Worm (Caenorhabditis elegans): ENCODE measurements around the gene Y54E2A.4.
"Not testable (repeated sequence)": the region's sequence is repeated elsewhere in the genome, so short reads cannot be mapped to it uniquely, and the experiment has no call there.

The Y54E2A.4 gene

ce11 chrII:14801086-14801531 is 46.7 kb downstream of the Y54E2A.4 start (continued):
- TF ChIP-seq lsl-1 (GFP tag; optimal IDR thresholded peaks at IDR 0.05): peak; percentile 87
- TF ChIP-seq snpc-4 (GFP tag; optimal IDR thresholded peaks at IDR 0.05): peak; percentile 95
- peak; percentile 94 to 98 (median 98) for TF ChIP-seq snpc-4 (tag; optimal IDR thresholded peaks at IDR 0.05)
- no peak for TF ChIP-seq F10E7.11 (tag; optimal IDR thresholded peaks at IDR 0.05)
- no peak for TF ChIP-seq Y79H2A.3 (GFP tag; conservative IDR thresholded peaks at IDR 0.05)
- TF ChIP-seq attf-6 (GFP tag; IDR thresholded peaks at IDR 0.05): no peak
- peak; percentile 70; the same call in 1 of the 2 replicates for TF ChIP-seq egl-18 (GFP tag; IDR thresholded peaks at IDR 0.05)
- TF ChIP-seq ztf-3 (GFP tag; optimal IDR thresholded peaks at IDR 0.05): no peak
- no peak for TF ChIP-seq nhr-27 (tag; optimal IDR thresholded peaks at IDR 0.05)
- peak; percentile 83 for TF ChIP-seq madf-6 (GFP tag; IDR thresholded peaks at IDR 0.05)
- TF ChIP-seq pha-4 (tag; optimal IDR thresholded peaks at IDR 0.05): no peak
- TF ChIP-seq F23B12.7 (tag; optimal IDR thresholded peaks at IDR 0.05; ENCODE audit: insufficient read depth): no peak
- no peak for TF ChIP-seq ceh-58 (GFP tag; IDR thresholded peaks at IDR 0.05)
- no peak for TF ChIP-seq F37B4.10 (GFP tag; IDR thresholded peaks at IDR 0.05)
- no peak for TF ChIP-seq dpff-1 (tag; optimal IDR thresholded peaks at IDR 0.05)
- peak; percentile 37; the same call in 1 of the 2 replicates for TF ChIP-seq K11D2.4 (GFP tag; IDR thresholded peaks at IDR 0.05)
- no peak for TF ChIP-seq ztf-18 (tag; optimal IDR thresholded peaks at IDR 0.05)
- TF ChIP-seq nfya-2 (GFP tag; IDR thresholded peaks at IDR 0.05): no peak
- no peak for TF ChIP-seq egl-44 (GFP tag; IDR thresholded peaks at IDR 0.05)
- no peak for TF ChIP-seq nhr-80 (tag; optimal IDR thresholded peaks at IDR 0.05)
- TF ChIP-seq tbp1 (GFP tag; optimal IDR thresholded peaks at IDR 0.05): peak; percentile 78
- TF ChIP-seq F22D6.2 (tag; optimal IDR thresholded peaks at IDR 0.05): no peak
- no peak for TF ChIP-seq fkh-3 (tag; optimal IDR thresholded peaks at IDR 0.05)
- 0 out of 2 replicates have a peak, but pooled peaks have one; percentile 53 for TF ChIP-seq ekl-4 (GFP tag; IDR thresholded peaks at IDR 0.05)
- peak; percentile 29 for TF ChIP-seq ceh-27 (GFP tag; optimal IDR thresholded peaks at IDR 0.05)
- TF ChIP-seq snpc-1.3 (tag; optimal IDR thresholded peaks at IDR 0.05; ENCODE audit: insufficient read depth): no peak
- peak; percentile 72 for TF ChIP-seq madf-8 (GFP tag; conservative IDR thresholded peaks at IDR 0.05)
- TF ChIP-seq repo-1 (tag; optimal IDR thresholded peaks at IDR 0.05): no peak
- no peak for TF ChIP-seq tlf-1 (GFP tag; optimal IDR thresholded peaks at IDR 0.05)

- TF ChIP-seq hmg-1.2 (GFP tag; IDR thresholded peaks at IDR 0.05) (peak; percentile 52), nhr-120 (GFP tag; IDR thresholded peaks at IDR 0.05) (0 out of 2 replicates have a peak, but pooled peaks have one; percentile 8), lin-26 (GFP tag; IDR thresholded peaks at IDR 0.05) (peak; percentile 77), D2030.7 (GFP tag; IDR thresholded peaks at IDR 0.05) (peak; percentile 60), rpc-1 (optimal IDR thresholded peaks at IDR 0.05) (peak; percentile 56), rpc-1 (tag; optimal IDR thresholded peaks at IDR 0.05) (peak; percentile 68), lin-54 (GFP tag; optimal IDR thresholded peaks at IDR 0.05) (peak; percentile 9), rcor-1 (GFP tag; IDR thresholded peaks at IDR 0.05) (peak; percentile 26; the same call in 1 of the 2 replicates), dox-1 (GFP tag; IDR thresholded peaks at IDR 0.05) (0 out of 2 replicates have a peak, but pooled peaks have one; percentile 49), B0261.1 (tag; optimal IDR thresholded peaks at IDR 0.05) (peak; percentile 59), F33H1.4 (GFP tag; IDR thresholded peaks at IDR 0.05) (peak; percentile 33; the same call in 1 of the 2 replicates), hmg-20 (GFP tag; IDR thresholded peaks at IDR 0.05) (0 out of 2 replicates have a peak, but pooled peaks have one; percentile 30), nfyb-1 (GFP tag; IDR thresholded peaks at IDR 0.05) (peak; percentile 38; the same call in 1 of the 2 replicates), tbp1 (GFP tag; optimal IDR thresholded peaks at IDR 0.05) (peak; percentile 83), ekl-4 (GFP tag; IDR thresholded peaks at IDR 0.05) (peak; percentile 63; the same call in 1 of the 2 replicates), mcd-1 (GFP tag; IDR thresholded peaks at IDR 0.05) (peak; percentile 23; the same call in 1 of the 2 replicates), lsl-1 (GFP tag; optimal IDR thresholded peaks at IDR 0.05) (peak; percentile 14), snpc-4 (tag; optimal IDR thresholded peaks at IDR 0.05) (peak in 2 of 4 experiments; percentile 68 to 70), madf-6 (GFP tag; IDR thresholded peaks at IDR 0.05) (peak; percentile 61)
- TF ChIP-seq snpc-4 (GFP tag; optimal IDR thresholded peaks at IDR 0.05): not testable (repeated sequence)
These were observed 48.1 kb downstream of the Y54E2A.4 start for ce11 chrII:14802527-14802926.
